Fruit fly (Drosophila melanogaster) whole organism, pupa: ENCODE results near the gene JTBR.

Source experiments
- CG12605 ChIP-seq: fragments of 200-800 bp; sonication (Bioruptor generic); IDR thresholded peaks from 2 replicates; pipeline ENCODE4 v1.3.6; 2022; ENCODE audit warnings: missing biosample characterization, missing genetic modification characterization
- CG13204 ChIP-seq: fragments of 200-800 bp; sonication (Bioruptor generic); optimal IDR thresholded peaks from 2 replicates; lab custom pipeline; 2018; ENCODE audit warnings: missing biosample characterization, mild to moderate bottlenecking, missing genetic modification characterization, moderate library complexity
- CG14655 ChIP-seq: fragments of 200-800 bp; sonication (Bioruptor generic); optimal IDR thresholded peaks from 3 replicates; lab custom pipeline; 2017; ENCODE audit warnings: mild to moderate bottlenecking, missing biosample characterization, missing genetic modification reagents, missing genetic modification characterization
- CG17806 ChIP-seq: fragments of 200-800 bp; sonication (Bioruptor generic); optimal IDR thresholded peaks from 2 replicates; lab custom pipeline; 2018; ENCODE audit warnings: missing biosample characterization, mild to moderate bottlenecking, missing genetic modification characterization, moderate library complexity
- CG32121 ChIP-seq: fragments of 200-800 bp; sonication (Bioruptor generic); IDR thresholded peaks from 2 replicates; pipeline ENCODE4 v1.3.6; 2022; ENCODE audit warnings: missing biosample characterization, missing genetic modification characterization
- CG8159 ChIP-seq: fragments of 200-800 bp; sonication (Bioruptor generic); optimal IDR thresholded peaks from 3 replicates; lab custom pipeline; 2018; ENCODE audit warnings: missing biosample characterization, mild to moderate bottlenecking, missing genetic modification characterization, moderate library complexity
- CG8301 ChIP-seq: fragments of 200-800 bp; sonication (Bioruptor generic); optimal IDR thresholded peaks from 2 replicates; lab custom pipeline; 2018; ENCODE audit warnings: missing biosample characterization, mild to moderate bottlenecking, missing genetic modification characterization
- CG9948 ChIP-seq: fragments of 200-800 bp; sonication (Bioruptor generic); optimal IDR thresholded peaks from 2 replicates; lab custom pipeline; 2018; ENCODE audit warnings: missing biosample characterization, mild to moderate bottlenecking, missing genetic modification characterization, moderate library complexity
- EcR ChIP-seq: fragments of 200-800 bp; sonication (Bioruptor generic); optimal IDR thresholded peaks from 3 replicates; lab custom pipeline; 2019; ENCODE audit warnings: missing biosample characterization, missing genetic modification characterization, mild to moderate bottlenecking, moderate library complexity, missing genetic modification reagents
- Pif1A ChIP-seq: fragments of 200-800 bp; sonication (Bioruptor generic); optimal IDR thresholded peaks from 3 replicates; lab custom pipeline; 2016; ENCODE audit warnings: missing biosample characterization, missing genetic modification characterization
- Pif1B ChIP-seq: fragments of 200-800 bp; sonication (Bioruptor generic); optimal IDR thresholded peaks from 3 replicates; lab custom pipeline; 2016; ENCODE audit warnings: missing biosample characterization, missing genetic modification characterization
- fd96Ca ChIP-seq: fragments of 200-800 bp; sonication (Bioruptor generic); IDR thresholded peaks from 3 replicates; pipeline ENCODE4 v1.3.6; 2022; ENCODE audit warnings: missing biosample characterization, missing genetic modification characterization

DNA sequence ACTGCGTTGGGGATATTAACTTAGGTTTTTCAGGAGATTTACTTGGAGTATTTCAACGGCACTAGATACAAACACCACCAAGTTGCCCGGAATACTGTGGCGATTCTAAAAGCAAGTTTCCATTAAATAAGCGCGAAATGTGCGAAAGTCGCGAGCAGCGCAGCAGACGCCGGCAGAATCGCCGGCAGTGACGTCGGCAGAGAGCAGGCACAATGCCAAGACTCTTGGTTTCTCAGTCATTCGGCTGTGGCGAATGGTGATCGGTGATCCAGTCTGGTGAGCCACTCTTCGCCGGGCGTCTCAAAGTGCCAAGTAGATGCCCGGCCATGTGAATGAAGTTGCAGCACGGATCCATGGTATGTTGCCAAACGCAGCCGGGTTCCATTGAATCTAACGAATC lies 32.4 kb upstream of the JTBR start, which contains the start of gene Cpr62Bb:
- TF ChIP-seq CG32121 (GFP tag; lab: Robert Waterston, UW), result no peak
- TF ChIP-seq CG13204 (GFP tag; lab: Kevin White, UChicago), result no peak
- TF ChIP-seq CG9948 (tag; lab: Kevin White, UChicago), result no peak
- TF ChIP-seq CG8159 (tag; lab: Kevin White, UChicago), result no peak
- TF ChIP-seq fd96Ca, result no peak
- TF ChIP-seq CG17806, result no peak
- no peak for TF ChIP-seq EcR (GFP tag; lab: Kevin White, UChicago)
- no peak for TF ChIP-seq Pif1B
- no peak for TF ChIP-seq CG12605 (GFP tag; lab: Robert Waterston, UW)
- no peak for TF ChIP-seq CG14655
- no peak for TF ChIP-seq CG8301 (tag; lab: Kevin White, UChicago)
- no peak for TF ChIP-seq Pif1A
